Worm (Caenorhabditis elegans) whole organism, L2 larva: ENCODE results near the gene metl-9.

Experiments used
- C34F6.9 ChIP-seq: fragments of 150-350 bp; optimal IDR thresholded peaks from 2 replicates; lab custom pipeline; 2014; ENCODE audit warnings: missing biosample characterization, missing genetic modification characterization
- F13H6.1 ChIP-seq: sonication (generic microtip); optimal IDR thresholded peaks from 2 replicates; lab custom pipeline; 2016; ENCODE audit warnings: missing genetic modification characterization, missing compliant biosample characterization
- R02D3.7 ChIP-seq: fragments of 150-350 bp; optimal IDR thresholded peaks from 2 replicates; lab custom pipeline; 2014; ENCODE audit warnings: missing biosample characterization, missing genetic modification characterization
- Y55F3AM.14 ChIP-seq: fragments of 200-800 bp; sonication (Bioruptor generic); optimal IDR thresholded peaks from 2 replicates; lab custom pipeline; 2018; ENCODE audit warnings: mild to moderate bottlenecking, missing genetic modification characterization, missing compliant biosample characterization
- ZK546.5 ChIP-seq: sonication (generic microtip); optimal IDR thresholded peaks from 2 replicates; lab custom pipeline; 2017; ENCODE audit warnings: missing biosample characterization, missing genetic modification characterization
- alr-1 ChIP-seq: fragments of 150-350 bp; optimal IDR thresholded peaks from 2 replicates; lab custom pipeline; 2014; ENCODE audit warnings: missing biosample characterization, missing genetic modification characterization
- aly-2 ChIP-seq: fragments of 150-350 bp; optimal IDR thresholded peaks from 2 replicates; lab custom pipeline; 2014; ENCODE audit warnings: missing biosample characterization, missing genetic modification characterization
- ama-1 ChIP-seq: fragments of 150-350 bp; optimal IDR thresholded peaks from 2 replicates; lab custom pipeline; 2018; ENCODE audit warnings: inconsistent platforms
- blmp-1 ChIP-seq: sonication (generic microtip); optimal IDR thresholded peaks from 2 replicates; lab custom pipeline; 2017; ENCODE audit warnings: missing genetic modification characterization, mild to moderate bottlenecking, missing compliant biosample characterization, antibody characterized with exemption, moderate library complexity; ENCODE audit not compliant: insufficient read depth
- ceh-16 ChIP-seq: fragments of 150-350 bp; optimal IDR thresholded peaks from 2 replicates; lab custom pipeline; 2014; ENCODE audit warnings: missing biosample characterization, missing genetic modification characterization
- ceh-82 ChIP-seq: fragments of 150-350 bp; optimal IDR thresholded peaks from 2 replicates; lab custom pipeline; 2014; ENCODE audit warnings: missing biosample characterization, missing genetic modification characterization
- crh-2 ChIP-seq: sonication (generic microtip); optimal IDR thresholded peaks from 2 replicates; lab custom pipeline; 2017; ENCODE audit warnings: missing biosample characterization, missing genetic modification characterization
- dmd-4 ChIP-seq: sonication (generic microtip); optimal IDR thresholded peaks from 2 replicates; lab custom pipeline; 2017; ENCODE audit warnings: missing biosample characterization, missing genetic modification characterization
- egl-27 ChIP-seq: sonication (generic microtip); optimal IDR thresholded peaks from 3 replicates; lab custom pipeline; 2017; ENCODE audit warnings: missing biosample characterization, missing genetic modification reagents, missing genetic modification characterization
- elt-1 ChIP-seq: fragments of 150-350 bp; optimal IDR thresholded peaks from 2 replicates; lab custom pipeline; 2014; ENCODE audit warnings: missing biosample characterization, missing genetic modification characterization
- elt-3 ChIP-seq: sonication (generic microtip); optimal IDR thresholded peaks from 2 replicates; lab custom pipeline; 2017; ENCODE audit warnings: missing biosample characterization, missing genetic modification characterization
- fos-1 ChIP-seq: fragments of 150-350 bp; optimal IDR thresholded peaks from 2 replicates; lab custom pipeline; 2014; ENCODE audit warnings: missing biosample characterization, missing genetic modification characterization
- gmeb-1 ChIP-seq: fragments of 150-350 bp; optimal IDR thresholded peaks from 2 replicates; lab custom pipeline; 2014; ENCODE audit warnings: missing biosample characterization, missing genetic modification characterization
- lin-11 ChIP-seq: fragments of 150-350 bp; sonication (generic microtip); optimal IDR thresholded peaks from 2 replicates; lab custom pipeline; 2014; ENCODE audit warnings: missing biosample characterization, missing genetic modification characterization, inconsistent platforms, mixed read lengths
- lin-13 ChIP-seq: fragments of 150-350 bp; optimal IDR thresholded peaks from 2 replicates; lab custom pipeline; 2014; ENCODE audit warnings: missing biosample characterization, missing genetic modification reagents, missing genetic modification characterization
- lin-39 ChIP-seq: fragments of 150-350 bp; optimal IDR thresholded peaks from 2 replicates; lab custom pipeline; 2014; ENCODE audit warnings: missing biosample characterization, missing genetic modification reagents, missing genetic modification characterization
- mab-5 ChIP-seq: fragments of 150-350 bp; optimal IDR thresholded peaks from 2 replicates; lab custom pipeline; 2014; ENCODE audit warnings: missing biosample characterization, missing genetic modification characterization
- mbf-1 ChIP-seq: sonication (generic microtip); optimal IDR thresholded peaks from 2 replicates; lab custom pipeline; 2017; ENCODE audit warnings: missing biosample characterization, missing genetic modification characterization
- mdl-1 ChIP-seq, 2 experiments: fragments of 150-350 bp in 1 of 2; sonication (generic microtip) in 1 of 2; optimal IDR thresholded peaks; 2 replicates each; lab custom pipeline; 2017; ENCODE audit warnings: missing biosample characterization in 2 of 2, missing genetic modification characterization in 2 of 2
- nhr-10 ChIP-seq: sonication (generic microtip); optimal IDR thresholded peaks from 2 replicates; lab custom pipeline; 2017; ENCODE audit warnings: missing biosample characterization, missing genetic modification characterization
- nhr-11 ChIP-seq: fragments of 150-350 bp; optimal IDR thresholded peaks from 2 replicates; lab custom pipeline; 2014; ENCODE audit warnings: missing biosample characterization, missing genetic modification characterization
- nhr-21 ChIP-seq: fragments of 150-350 bp; optimal IDR thresholded peaks from 2 replicates; lab custom pipeline; 2014; ENCODE audit warnings: missing biosample characterization, missing genetic modification characterization
- nhr-23 ChIP-seq: fragments of 150-350 bp; optimal IDR thresholded peaks from 2 replicates; lab custom pipeline; 2014; ENCODE audit warnings: missing biosample characterization, missing genetic modification reagents, missing genetic modification characterization
- nhr-237 ChIP-seq: fragments of 150-350 bp; optimal IDR thresholded peaks from 2 replicates; lab custom pipeline; 2014; ENCODE audit warnings: missing biosample characterization, missing genetic modification characterization
- nhr-25 ChIP-seq: fragments of 150-350 bp; sonication (generic microtip); optimal IDR thresholded peaks from 3 replicates; lab custom pipeline; 2014; ENCODE audit warnings: missing biosample characterization, missing genetic modification characterization
- nhr-6 ChIP-seq: fragments of 150-350 bp; optimal IDR thresholded peaks from 2 replicates; lab custom pipeline; 2014; ENCODE audit warnings: missing biosample characterization, missing genetic modification characterization
- nhr-77 ChIP-seq: fragments of 150-350 bp; optimal IDR thresholded peaks from 2 replicates; lab custom pipeline; 2014; ENCODE audit warnings: missing biosample characterization, missing genetic modification characterization
- peb-1 ChIP-seq: fragments of 150-350 bp; optimal IDR thresholded peaks from 2 replicates; lab custom pipeline; 2014; ENCODE audit warnings: missing biosample characterization, missing genetic modification characterization
- sem-4 ChIP-seq: fragments of 150-350 bp; optimal IDR thresholded peaks from 2 replicates; lab custom pipeline; 2014; ENCODE audit warnings: missing biosample characterization, missing genetic modification reagents, missing genetic modification characterization
- skn-1 ChIP-seq: sonication (generic microtip); optimal IDR thresholded peaks from 2 replicates; lab custom pipeline; 2017; ENCODE audit warnings: missing biosample characterization, missing genetic modification characterization
- sma-3 ChIP-seq: sonication (generic microtip); optimal IDR thresholded peaks from 2 replicates; lab custom pipeline; 2016; ENCODE audit warnings: missing genetic modification reagents, missing genetic modification characterization, missing compliant biosample characterization
- sma-9 ChIP-seq, 2 experiments: fragments of 150-350 bp in 1 of 2; sonication (generic microtip) in 1 of 2; optimal IDR thresholded peaks; 2 replicates each; lab custom pipeline; 2014 to 2016; ENCODE audit warnings: missing genetic modification characterization in 2 of 2, mild to moderate bottlenecking in 1 of 2, missing biosample characterization in 1 of 2, missing compliant biosample characterization in 1 of 2, missing genetic modification reagents in 1 of 2, moderate library complexity in 1 of 2
- snpc-4 ChIP-seq: fragments of 150-350 bp; optimal IDR thresholded peaks from 2 replicates; lab custom pipeline; 2014; ENCODE audit warnings: missing biosample characterization, missing genetic modification characterization
- unc-39 ChIP-seq: fragments of 150-350 bp; optimal IDR thresholded peaks from 2 replicates; lab custom pipeline; 2014; ENCODE audit warnings: missing biosample characterization, missing genetic modification characterization
- unc-55 ChIP-seq: fragments of 150-350 bp; sonication (generic microtip); optimal IDR thresholded peaks from 3 replicates; lab custom pipeline; 2014; ENCODE audit warnings: missing biosample characterization, missing genetic modification reagents, missing genetic modification characterization
- unc-62 ChIP-seq: fragments of 150-350 bp; optimal IDR thresholded peaks from 2 replicates; lab custom pipeline; 2014; ENCODE audit warnings: missing biosample characterization, missing genetic modification reagents, missing genetic modification characterization
- zag-1 ChIP-seq: fragments of 150-350 bp; optimal IDR thresholded peaks from 2 replicates; lab custom pipeline; 2014; ENCODE audit warnings: missing biosample characterization, missing genetic modification characterization
- ztf-4 ChIP-seq: fragments of 150-350 bp; optimal IDR thresholded peaks from 2 replicates; lab custom pipeline; 2014; ENCODE audit warnings: missing biosample characterization, missing genetic modification characterization

The metl-9 gene

DNA sequence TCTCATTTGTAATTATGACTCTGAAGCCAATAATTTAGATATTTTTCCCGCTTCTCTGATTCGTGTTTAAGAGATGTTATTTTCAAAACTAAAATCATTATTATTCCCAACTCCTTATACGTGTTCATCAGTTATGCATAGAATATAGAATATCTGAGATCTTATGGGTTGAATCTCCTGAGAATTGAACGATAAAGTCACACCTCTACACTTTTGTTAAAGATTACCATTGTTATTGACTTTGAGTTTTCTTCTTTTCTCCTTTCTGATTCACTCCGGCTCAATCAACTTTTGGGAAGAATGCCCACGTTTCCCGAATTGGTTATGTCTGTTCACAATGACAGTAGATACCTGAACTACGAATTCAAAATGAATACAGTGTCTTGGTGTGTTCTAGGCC lies 924 bp upstream of the metl-9 start, which contains the start of gene sru-48:
TSS of gene sru-48 (plus strand) at position 301 of the 400 bp plus-strand sequence.
- TF ChIP-seq lin-39 (tag; lab: Kevin White, UChicago), result no peak
- no peak for TF ChIP-seq aly-2
- no peak for TF ChIP-seq nhr-21 (tag; lab: Kevin White, UChicago)
- no peak for TF ChIP-seq elt-3 (tag; lab: Kevin White, UChicago)
- TF ChIP-seq mdl-1 (tag; optimal IDR thresholded peaks at IDR 0.05; lab: Kevin White, UChicago), result no peak
- no peak for TF ChIP-seq unc-39 (tag; lab: Kevin White, UChicago)
- TF ChIP-seq lin-11, result no peak
- TF ChIP-seq nhr-10 (tag; lab: Kevin White, UChicago), result no peak
- no peak for TF ChIP-seq alr-1 (tag; lab: Kevin White, UChicago)
- no peak for TF ChIP-seq Y55F3AM.14 (GFP tag; lab: Kevin White, UChicago)
- TF ChIP-seq nhr-237 (tag; lab: Kevin White, UChicago), result no peak
- TF ChIP-seq nhr-6 (tag; lab: Kevin White, UChicago), result no peak
- TF ChIP-seq crh-2 (tag; lab: Kevin White, UChicago), result no peak
- no peak for TF ChIP-seq fos-1 (tag; lab: Kevin White, UChicago)
- no peak for TF ChIP-seq sem-4 (tag; lab: Kevin White, UChicago)
- TF ChIP-seq ceh-16 (tag; lab: Kevin White, UChicago), result no peak
- TF ChIP-seq, all 48 proteins: peak for 0

DNA sequence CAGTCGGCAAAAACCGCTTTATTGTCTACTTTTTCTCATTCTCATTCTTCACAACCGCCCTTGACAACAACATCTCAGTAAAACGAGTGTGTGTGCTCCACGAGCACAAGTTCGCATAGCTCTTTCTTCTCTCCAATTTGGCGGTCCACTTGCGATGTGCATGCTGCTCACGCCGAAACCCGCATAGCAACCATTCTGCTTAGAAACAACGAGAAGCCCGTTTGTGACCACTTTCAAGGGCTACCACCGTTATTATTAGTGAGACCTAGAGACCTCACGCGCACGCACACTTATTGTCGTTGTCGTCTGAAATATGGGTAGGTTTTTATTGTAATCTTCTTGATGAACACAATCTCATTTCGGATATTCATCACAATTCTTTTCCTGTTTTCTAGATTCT lies 4.7 kb downstream of the metl-9 start, which contains the start of gene zchc-1A:
TSS of gene zchc-1A (plus strand) at position 114 of the 400 bp plus-strand sequence.
- TF ChIP-seq ZK546.5 (tag; lab: Kevin White, UChicago) (no peak), R02D3.7 (tag; lab: Kevin White, UChicago) (no peak), snpc-4 (tag; lab: Kevin White, UChicago) (no peak), gmeb-1 (no peak), nhr-23 (tag; lab: Kevin White, UChicago) (no peak), C34F6.9 (tag; lab: Kevin White, UChicago) (no peak)

DNA sequence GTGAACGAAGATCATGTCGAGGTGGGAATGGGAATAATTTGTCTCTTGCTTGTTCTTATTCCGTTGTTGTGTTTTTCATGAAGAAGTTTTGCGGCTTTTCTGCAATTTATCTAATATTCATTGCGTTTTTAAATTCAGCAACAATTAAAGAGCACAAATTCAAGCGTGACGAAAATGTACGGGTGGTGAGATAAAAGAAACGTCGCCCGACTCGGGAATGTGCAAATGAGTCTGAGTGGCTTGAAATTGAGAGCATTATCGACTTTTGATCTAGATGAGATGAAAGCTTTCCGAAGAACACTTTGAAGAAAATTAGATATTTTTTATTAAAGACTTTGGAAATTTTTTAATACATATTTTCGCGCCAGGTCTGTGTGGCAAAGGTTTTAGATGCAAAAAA lies 7.9 kb downstream of the metl-9 start, which contains the start of gene T03G11.10:
TSS of gene T03G11.10 (minus strand) at position 101 of the 400 bp plus-strand sequence.
- TF ChIP-seq mdl-1 (tag; optimal IDR thresholded peaks at IDR 0.05; lab: Kevin White, UChicago) (no peak), blmp-1 (tag; lab: Kevin White, UChicago) (no peak), lin-39 (tag; lab: Kevin White, UChicago) (no peak), dmd-4 (tag; lab: Kevin White, UChicago) (no peak), peb-1 (tag; lab: Kevin White, UChicago) (no peak), elt-1 (tag; lab: Kevin White, UChicago) (no peak), unc-39 (tag; lab: Kevin White, UChicago) (no peak), fos-1 (tag; lab: Kevin White, UChicago) (no peak), C34F6.9 (tag; lab: Kevin White, UChicago) (no peak), R02D3.7 (tag; lab: Kevin White, UChicago) (no peak), sma-9 (GFP tag; optimal IDR thresholded peaks at IDR 0.05; lab: Kevin White, UChicago) (no peak), sma-9 (tag; optimal IDR thresholded peaks at IDR 0.05; lab: Kevin White, UChicago) (no peak), ztf-4 (no peak), ama-1 (lab: Kevin White, UChicago) (no peak)

DNA sequence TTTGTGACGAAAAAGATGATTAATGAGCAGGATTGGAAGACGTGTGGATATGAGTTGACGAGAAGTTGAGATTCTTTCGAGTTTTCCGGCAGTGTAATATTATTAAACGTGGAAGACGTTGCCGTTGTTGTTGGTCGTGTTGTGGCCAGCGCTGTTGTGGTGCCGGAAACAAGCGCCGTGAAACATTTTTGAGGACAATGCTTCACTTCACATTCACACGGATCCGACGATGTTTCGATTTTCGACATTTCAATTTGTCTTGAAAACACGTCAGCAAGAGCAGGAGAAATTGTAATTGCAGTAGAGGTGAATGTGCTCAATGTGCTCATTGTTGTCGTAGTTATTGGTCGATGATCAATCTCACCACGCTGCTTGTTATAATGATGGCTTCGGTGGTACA lies 10.2 kb downstream of the metl-9 start:
- TF ChIP-seq gmeb-1 (no peak), nhr-237 (tag; lab: Kevin White, UChicago) (no peak), ama-1 (lab: Kevin White, UChicago) (no peak), alr-1 (tag; lab: Kevin White, UChicago) (no peak), sem-4 (tag; lab: Kevin White, UChicago) (no peak), nhr-25 (no peak), unc-62 (no peak), peb-1 (tag; lab: Kevin White, UChicago) (no peak), nhr-77 (tag; lab: Kevin White, UChicago) (no peak), elt-1 (tag; lab: Kevin White, UChicago) (no peak)

DNA sequence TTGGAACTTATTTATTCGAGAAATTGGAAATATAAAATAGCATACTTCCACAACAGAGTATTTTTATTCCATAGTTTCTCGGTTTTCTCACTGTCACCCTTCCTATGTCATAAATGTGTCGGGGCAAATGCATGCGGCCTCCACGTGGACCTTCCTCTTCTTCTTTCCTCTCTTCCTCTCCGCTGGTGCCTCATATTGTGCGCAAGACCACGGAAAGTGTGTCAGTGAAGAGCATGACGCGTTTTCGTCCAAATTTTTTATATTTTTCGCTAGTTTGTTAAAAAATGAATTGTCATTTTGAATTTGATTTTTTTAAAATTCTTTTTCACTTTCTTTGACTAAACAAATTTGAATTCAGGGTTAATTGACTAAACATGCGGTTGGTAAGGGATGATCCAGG lies 13.9 kb downstream of the metl-9 start, which contains the start of gene mans-3:
TSS of gene mans-3 (plus strand) at position 359 of the 400 bp plus-strand sequence.
- TF ChIP-seq unc-55, result peak; percentile 86
- TF ChIP-seq lin-13 (GFP tag; lab: Kevin White, UChicago), result peak; percentile 87
- no peak for TF ChIP-seq nhr-23 (tag; lab: Kevin White, UChicago)
- peak; percentile 88 for TF ChIP-seq fos-1 (tag; lab: Kevin White, UChicago)
- peak; percentile 92 for TF ChIP-seq C34F6.9 (tag; lab: Kevin White, UChicago)
- no peak for TF ChIP-seq mbf-1
- peak; percentile 81 for TF ChIP-seq zag-1 (tag; lab: Kevin White, UChicago)
- TF ChIP-seq egl-27, result peak; percentile 85
- peak; percentile 82 to 98 for TF ChIP-seq mdl-1 (tag; optimal IDR thresholded peaks at IDR 0.05; lab: Kevin White, UChicago)
- peak; percentile 71 for TF ChIP-seq lin-11
- TF ChIP-seq crh-2 (tag; lab: Kevin White, UChicago), result peak; percentile 98
- TF ChIP-seq ceh-82, result no peak
- peak; percentile 90 for TF ChIP-seq nhr-25
- peak; percentile 91 for TF ChIP-seq F13H6.1 (tag; lab: Kevin White, UChicago)
- TF ChIP-seq aly-2, result no peak
- peak; percentile 89 for TF ChIP-seq sem-4 (tag; lab: Kevin White, UChicago)
- peak; percentile 80 for TF ChIP-seq mab-5 (tag; lab: Kevin White, UChicago)
- TF ChIP-seq skn-1 (tag; lab: Kevin White, UChicago), result peak; percentile 67
- TF ChIP-seq nhr-11 (tag; lab: Kevin White, UChicago), result no peak
- peak; percentile 68 for TF ChIP-seq snpc-4 (tag; lab: Kevin White, UChicago)
- no peak for TF ChIP-seq unc-39 (tag; lab: Kevin White, UChicago)
- TF ChIP-seq R02D3.7 (tag; lab: Kevin White, UChicago), result no peak
- TF ChIP-seq sma-3, result peak; percentile 86
